Fruit fly (Drosophila melanogaster): ENCODE results near the gene CG4390.
A peak's percentile ranks its signal among the peaks of the same experiment; 100 is the strongest.

The CG4390 gene

dm6 chr3R:20008372-20009051 lies 51.0 kb downstream of the CG4390 start, which contains the start of the genes Hs6st and MED25 (continued):
- TF ChIP-seq amos (GFP tag; IDR thresholded peaks at IDR 0.05; ENCODE audit: partially characterized antibody): peak; percentile 72; the same call in 1 of the 2 replicates
- TF ChIP-seq gt (GFP tag; IDR thresholded peaks at IDR 0.05): no peak
- peak; percentile 55 for TF ChIP-seq E2f2 (GFP tag; IDR thresholded peaks at IDR 0.05)
- TF ChIP-seq eyg (GFP tag; optimal IDR thresholded peaks at IDR 0.05): no peak
- no peak for TF ChIP-seq btn (GFP tag; optimal IDR thresholded peaks at IDR 0.05)
- no peak for TF ChIP-seq D19B (GFP tag; optimal IDR thresholded peaks at IDR 0.05)
- TF ChIP-seq CG2712 (tag; optimal IDR thresholded peaks at IDR 0.05): peak; percentile 37
- TF ChIP-seq Bdp1 (GFP tag; optimal IDR thresholded peaks at IDR 0.05): no peak
- TF ChIP-seq Side (GFP tag; optimal IDR thresholded peaks at IDR 0.05): no peak
- TF ChIP-seq CG4730 (GFP tag; IDR thresholded peaks at IDR 0.05): no peak
- TF ChIP-seq lmd (GFP tag; IDR thresholded peaks at IDR 0.05): no peak
- no peak for TF ChIP-seq dmrt99B (tag; optimal IDR thresholded peaks at IDR 0.05)
- TF ChIP-seq CG33213 (GFP tag; optimal IDR thresholded peaks at IDR 0.05): no peak
- TF ChIP-seq CG15479 (GFP tag; optimal IDR thresholded peaks at IDR 0.05): peak; percentile 69
- no peak for TF ChIP-seq crc (GFP tag; optimal IDR thresholded peaks at IDR 0.05)
- TF ChIP-seq CG11398 (GFP tag; optimal IDR thresholded peaks at IDR 0.05): no peak
- no peak for TF ChIP-seq sqz (GFP tag; optimal IDR thresholded peaks at IDR 0.05)
- TF ChIP-seq CG18476 (GFP tag; optimal IDR thresholded peaks at IDR 0.05): peak; percentile 37
- TF ChIP-seq CG10321 (GFP tag; IDR thresholded peaks at IDR 0.05): no peak
- peak; percentile 10 for TF ChIP-seq hkb (optimal IDR thresholded peaks at IDR 0.05)
- no peak for TF ChIP-seq hkb (GFP tag; IDR thresholded peaks at IDR 0.05)
- no peak for TF ChIP-seq CG12769 (tag; optimal IDR thresholded peaks at IDR 0.05)
- peak; percentile 7 for TF ChIP-seq CG31388 (GFP tag; optimal IDR thresholded peaks at IDR 0.05)
- TF ChIP-seq zen2 (GFP tag; IDR thresholded peaks at IDR 0.05; ENCODE audit: partially characterized antibody): peak; percentile 72
- peak; percentile 32 for TF ChIP-seq Fer3 (tag; optimal IDR thresholded peaks at IDR 0.05)
- no peak for TF ChIP-seq CG32767 (GFP tag; IDR thresholded peaks at IDR 0.05)
- no peak for TF ChIP-seq fd3F (GFP tag; optimal IDR thresholded peaks at IDR 0.05)
- TF ChIP-seq zfh1 (GFP tag; IDR thresholded peaks at IDR 0.05): peak; percentile 13; the same call in 2 of the 3 replicates
- TF ChIP-seq D (optimal IDR thresholded peaks at IDR 0.05): no peak
- TF ChIP-seq D (GFP tag; optimal IDR thresholded peaks at IDR 0.05): peak; percentile 19
- TF ChIP-seq jigr1 (GFP tag; IDR thresholded peaks at IDR 0.05): no peak
- peak; percentile 13 for TF ChIP-seq ftz-f1 (GFP tag; optimal IDR thresholded peaks at IDR 0.05)
- no peak for TF ChIP-seq CG16863 (GFP tag; optimal IDR thresholded peaks at IDR 0.05)
- TF ChIP-seq Xbp1 (GFP tag; optimal IDR thresholded peaks at IDR 0.05): peak; percentile 19
- TF ChIP-seq chinmo (GFP tag; IDR thresholded peaks at IDR 0.05; ENCODE audit: partially characterized antibody): 0 out of 4 replicates have a peak, but pooled peaks have one; percentile 55
- no peak for TF ChIP-seq Lim3 (GFP tag; IDR thresholded peaks at IDR 0.05)
- peak; percentile 55 for TF ChIP-seq CG12391 (tag; optimal IDR thresholded peaks at IDR 0.05)
- no peak for TF ChIP-seq CG4707 (GFP tag; optimal IDR thresholded peaks at IDR 0.05)
- peak; percentile 62; the same call in 1 of the 2 replicates for TF ChIP-seq nerfin-2 (GFP tag; IDR thresholded peaks at IDR 0.05; ENCODE audit: partially characterized antibody)
- no peak for TF ChIP-seq pan (optimal IDR thresholded peaks at IDR 0.05)
- no peak for TF ChIP-seq pan (GFP tag; optimal IDR thresholded peaks at IDR 0.05 in 1 of 2, IDR thresholded peaks at IDR 0.05 in 1 of 2)
- TF ChIP-seq pita (GFP tag; optimal IDR thresholded peaks at IDR 0.05): no peak
- TF ChIP-seq Hr3 (GFP tag; optimal IDR thresholded peaks at IDR 0.05): no peak
- TF ChIP-seq da (GFP tag; optimal IDR thresholded peaks at IDR 0.05): no peak
- TF ChIP-seq BEAF-32 (GFP tag; optimal IDR thresholded peaks at IDR 0.05): peak; percentile 88
- TF ChIP-seq CG42726 (GFP tag; IDR thresholded peaks at IDR 0.05; ENCODE audit: partially characterized antibody): peak; percentile 83
- TF ChIP-seq so (GFP tag; IDR thresholded peaks at IDR 0.05): no peak
- no peak for TF ChIP-seq trh (GFP tag; optimal IDR thresholded peaks at IDR 0.05)
- TF ChIP-seq org-1 (GFP tag; optimal IDR thresholded peaks at IDR 0.05): no peak
- no peak for TF ChIP-seq Adf1 (GFP tag; IDR thresholded peaks at IDR 0.05)
- TF ChIP-seq CG3281 (GFP tag; optimal IDR thresholded peaks at IDR 0.05): no peak
